Worm (Caenorhabditis elegans) whole organism, L3 larva: ENCODE results near the gene eif-3.G.

Source experiments
- ama-1 ChIP-seq: fragments of 150-350 bp; optimal IDR thresholded peaks from 2 replicates; lab custom pipeline; 2018
- elt-3 ChIP-seq, 3 experiments: fragments of 150-350 bp in 1 of 3; sonication (generic microtip) in 2 of 3; optimal IDR thresholded peaks; 2 replicates in 2 of 3; 4 replicates in 1 of 3; lab custom pipeline; 2014 to 2017; ENCODE audit warnings: missing biosample characterization in 3 of 3, missing genetic modification characterization in 3 of 3
- fkh-10 ChIP-seq: sonication (generic microtip); optimal IDR thresholded peaks from 2 replicates; lab custom pipeline; 2017; ENCODE audit warnings: missing biosample characterization, missing genetic modification reagents, missing genetic modification characterization
- jun-1 ChIP-seq: fragments of 150-350 bp; optimal IDR thresholded peaks from 2 replicates; lab custom pipeline; 2014; ENCODE audit warnings: missing biosample characterization, missing genetic modification reagents, missing genetic modification characterization
- lin-39 ChIP-seq: fragments of 150-350 bp; optimal IDR thresholded peaks from 2 replicates; lab custom pipeline; 2018; ENCODE audit warnings: missing biosample characterization, missing genetic modification reagents, missing genetic modification characterization
- nhr-12 ChIP-seq: fragments of 150-350 bp; optimal IDR thresholded peaks from 2 replicates; lab custom pipeline; 2014; ENCODE audit warnings: missing biosample characterization, missing genetic modification characterization
- nhr-23 ChIP-seq: fragments of 150-350 bp; optimal IDR thresholded peaks from 2 replicates; lab custom pipeline; 2014; ENCODE audit warnings: missing biosample characterization, missing genetic modification reagents, missing genetic modification characterization
- nhr-237 ChIP-seq: fragments of 150-350 bp; optimal IDR thresholded peaks from 2 replicates; lab custom pipeline; 2014; ENCODE audit warnings: missing biosample characterization, missing genetic modification characterization
- pha-4 ChIP-seq: fragments of 150-350 bp; optimal IDR thresholded peaks from 2 replicates; lab custom pipeline; 2014; ENCODE audit warnings: missing biosample characterization, missing genetic modification reagents, missing genetic modification characterization
- tbx-2 ChIP-seq: sonication (generic microtip); optimal IDR thresholded peaks from 2 replicates; lab custom pipeline; 2016; ENCODE audit warnings: mild to moderate bottlenecking, missing genetic modification characterization, missing compliant biosample characterization

Gene eif-3.G

DNA sequence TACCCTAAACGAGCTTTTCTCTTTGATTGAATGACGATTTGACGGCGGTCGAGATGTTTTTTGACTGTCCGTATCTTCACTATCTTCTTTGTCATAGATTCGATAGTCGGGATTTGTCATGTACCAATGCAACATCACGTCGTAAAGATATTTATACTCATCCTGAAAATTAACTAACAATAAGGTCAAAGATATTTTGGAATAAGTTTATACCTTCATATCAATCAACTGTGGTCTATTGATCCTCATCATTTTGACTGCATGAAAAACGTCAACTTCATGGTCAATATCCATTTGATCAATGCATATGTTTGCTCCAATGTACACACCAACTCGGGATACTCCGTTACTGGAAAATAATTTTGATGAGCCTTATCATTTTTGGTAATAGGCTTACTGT lies 45.6 kb downstream of the eif-3.G start:
- TF ChIP-seq nhr-237: no peak
- TF ChIP-seq elt-3 (tag; optimal IDR thresholded peaks at IDR 0.05; lab: Kevin White, UChicago): no peak
- no peak for TF ChIP-seq pha-4 (tag; lab: Kevin White, UChicago)
- no peak for TF ChIP-seq fkh-10
- TF ChIP-seq lin-39 (tag; lab: Kevin White, UChicago): no peak
- TF ChIP-seq nhr-12 (tag; lab: Kevin White, UChicago): no peak
- TF ChIP-seq nhr-23 (tag; lab: Kevin White, UChicago): no peak
- no peak for TF ChIP-seq jun-1 (tag; lab: Kevin White, UChicago)
- TF ChIP-seq ama-1 (lab: Kevin White, UChicago): no peak
- no peak for TF ChIP-seq tbx-2
